Worm (Caenorhabditis elegans) whole organism, mixed stage, embryonic: ENCODE measurements around the gene col-98.

Source experiments
- lin-32 ChIP-seq: fragments of 200-800 bp; sonication (Bioruptor generic); optimal IDR thresholded peaks from 2 replicates; lab custom pipeline; 2018; ENCODE audit warnings: mild to moderate bottlenecking, missing genetic modification characterization, missing compliant biosample characterization
- nhr-76 ChIP-seq: sonication (generic microtip); optimal IDR thresholded peaks from 2 replicates; lab custom pipeline; 2017; ENCODE audit warnings: missing biosample characterization, missing genetic modification characterization
- unc-39 ChIP-seq: fragments of 150-350 bp; optimal IDR thresholded peaks from 2 replicates; lab custom pipeline; 2014; ENCODE audit warnings: missing biosample characterization, missing genetic modification characterization

DNA sequence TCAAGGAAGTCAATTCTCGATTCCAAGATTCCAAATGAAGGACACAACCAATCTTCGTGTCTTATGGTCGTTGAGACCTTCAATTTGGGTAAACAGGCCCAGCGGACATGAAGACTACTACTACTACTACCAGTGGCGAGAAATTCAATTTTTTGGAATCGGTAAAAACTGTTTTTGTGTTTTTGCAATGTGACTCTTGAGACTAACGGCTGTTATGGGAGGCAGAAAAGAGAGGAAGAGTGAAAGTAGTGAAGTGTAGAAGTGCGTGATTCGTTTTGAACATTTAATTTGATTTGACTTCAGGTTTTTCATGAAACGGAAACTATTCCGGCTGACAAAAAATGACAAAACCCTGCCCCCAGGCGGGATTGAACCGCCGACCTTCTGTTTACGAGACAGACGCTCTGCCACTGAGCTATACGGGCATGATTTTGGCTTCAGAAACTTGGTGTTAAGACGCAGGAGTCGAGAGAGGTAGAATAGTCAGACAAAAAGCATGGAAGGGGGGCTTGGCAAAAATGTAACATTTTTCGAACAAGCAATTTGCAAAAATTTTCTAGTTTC lies 3.0 kb upstream of the col-98 start:
- no peak for TF ChIP-seq unc-39
- TF ChIP-seq nhr-76 (tag; lab: Kevin White, UChicago), result no peak
- TF ChIP-seq lin-32 (GFP tag; lab: Kevin White, UChicago), result no peak
